Worm (Caenorhabditis elegans) whole organism, young adult: ENCODE measurements around the gene sru-40.

Source experiments
- B0019.2 ChIP-seq: fragments of 200-800 bp; sonication (Bioruptor generic); conservative IDR thresholded peaks from 2 replicates; pipeline ENCODE4 v1.3.6; 2022; ENCODE audit warnings: missing genetic modification reagents, missing genetic modification characterization, missing compliant biosample characterization
- C17E4.6 ChIP-seq: fragments of 200-800 bp; sonication (Bioruptor generic); IDR thresholded peaks from 2 replicates; pipeline ENCODE4 v1.3.6; 2022; ENCODE audit warnings: missing genetic modification reagents, missing genetic modification characterization, missing compliant biosample characterization
- F10E7.11 ChIP-seq: sonication (generic microtip); optimal IDR thresholded peaks from 2 replicates; lab custom pipeline; 2017; ENCODE audit warnings: mild to moderate bottlenecking, missing genetic modification characterization, moderate library complexity, missing compliant biosample characterization
- F22D6.2 ChIP-seq: sonication (generic microtip); optimal IDR thresholded peaks from 2 replicates; lab custom pipeline; 2016; ENCODE audit warnings: mild to moderate bottlenecking, missing genetic modification characterization, missing compliant biosample characterization
- F33H1.4 ChIP-seq: fragments of 200-800 bp; sonication (Bioruptor generic); IDR thresholded peaks from 2 replicates; pipeline ENCODE4 v1.3.6; 2022; ENCODE audit warnings: missing genetic modification reagents, missing genetic modification characterization, missing compliant biosample characterization
- F52B5.7 ChIP-seq: sonication (generic microtip); optimal IDR thresholded peaks from 2 replicates; lab custom pipeline; 2016; ENCODE audit warnings: mild to moderate bottlenecking, missing genetic modification characterization, missing compliant biosample characterization
- F57A8.1 ChIP-seq: fragments of 200-800 bp; sonication (Bioruptor generic); optimal IDR thresholded peaks from 2 replicates; lab custom pipeline; 2018; ENCODE audit warnings: mild to moderate bottlenecking, missing genetic modification characterization, moderate library complexity, missing compliant biosample characterization
- K11D2.4 ChIP-seq: fragments of 200-800 bp; sonication (Bioruptor generic); IDR thresholded peaks from 2 replicates; pipeline ENCODE4 v1.3.6; 2022; ENCODE audit warnings: missing genetic modification reagents, missing genetic modification characterization, missing compliant biosample characterization
- T26A5.8 ChIP-seq: sonication (generic microtip); optimal IDR thresholded peaks from 2 replicates; lab custom pipeline; 2016; ENCODE audit warnings: missing genetic modification characterization, missing compliant biosample characterization
- athp-1 ChIP-seq: sonication (generic microtip); optimal IDR thresholded peaks from 2 replicates; lab custom pipeline; 2017; ENCODE audit warnings: mild to moderate bottlenecking, missing genetic modification characterization, missing compliant biosample characterization
- attf-6 ChIP-seq: fragments of 200-800 bp; sonication (Bioruptor generic); IDR thresholded peaks from 2 replicates; pipeline ENCODE4 v1.3.6; 2022; ENCODE audit warnings: missing genetic modification reagents, missing genetic modification characterization, missing compliant biosample characterization
- ccch-3 ChIP-seq: fragments of 200-800 bp; sonication (Bioruptor generic); optimal IDR thresholded peaks from 2 replicates; lab custom pipeline; 2018; ENCODE audit warnings: mild to moderate bottlenecking, missing genetic modification characterization, missing compliant biosample characterization
- ceh-100 ChIP-seq: fragments of 200-800 bp; sonication (Bioruptor generic); IDR thresholded peaks from 2 replicates; pipeline ENCODE4 v1.3.6; 2022; ENCODE audit warnings: missing genetic modification reagents, missing genetic modification characterization, missing compliant biosample characterization
- dpff-1 ChIP-seq: sonication (generic microtip); optimal IDR thresholded peaks from 2 replicates; lab custom pipeline; 2017; ENCODE audit warnings: mild to moderate bottlenecking, missing genetic modification characterization, missing compliant biosample characterization
- egl-44 ChIP-seq: fragments of 200-800 bp; sonication (Bioruptor generic); IDR thresholded peaks from 2 replicates; pipeline ENCODE4 v1.3.6; 2022; ENCODE audit warnings: missing genetic modification reagents, missing genetic modification characterization, missing compliant biosample characterization
- fkh-3 ChIP-seq: sonication (generic microtip); optimal IDR thresholded peaks from 2 replicates; lab custom pipeline; 2016; ENCODE audit warnings: mild to moderate bottlenecking, missing genetic modification characterization, missing compliant biosample characterization
- him-1 ChIP-seq: sonication (generic microtip); optimal IDR thresholded peaks from 2 replicates; lab custom pipeline; 2016; ENCODE audit warnings: missing genotype, missing genetic modification reagents, missing genetic modification characterization, missing compliant biosample characterization
- hlh-26 ChIP-seq: fragments of 200-800 bp; sonication (Bioruptor generic); conservative IDR thresholded peaks from 2 replicates; pipeline ENCODE4 v1.3.6; 2022; ENCODE audit warnings: missing genetic modification reagents, missing genetic modification characterization, missing compliant biosample characterization
- let-526 ChIP-seq: fragments of 200-800 bp; sonication (Bioruptor generic); IDR thresholded peaks from 2 replicates; pipeline ENCODE4 v1.3.6; 2022; ENCODE audit warnings: missing genetic modification reagents, missing genetic modification characterization, missing compliant biosample characterization
- let-607 ChIP-seq, 2 experiments: fragments of 200-800 bp in 1 of 2; sonication (Bioruptor generic) in 1 of 2; sonication (generic microtip) in 1 of 2; optimal IDR thresholded peaks; 2 replicates each; lab custom pipeline; 2016 to 2018; ENCODE audit warnings: mild to moderate bottlenecking in 2 of 2, missing compliant biosample characterization in 2 of 2, missing genetic modification characterization in 2 of 2, moderate library complexity in 2 of 2, missing genotype in 1 of 2
- lin-26 ChIP-seq: fragments of 200-800 bp; sonication (Bioruptor generic); IDR thresholded peaks from 2 replicates; pipeline ENCODE4 v1.3.6; 2022; ENCODE audit warnings: missing genetic modification reagents, missing genetic modification characterization, missing compliant biosample characterization
- lsl-1 ChIP-seq: fragments of 200-800 bp; sonication (Bioruptor generic); optimal IDR thresholded peaks from 2 replicates; lab custom pipeline; 2018; ENCODE audit warnings: mild to moderate bottlenecking, missing genetic modification characterization, moderate library complexity, missing compliant biosample characterization
- madf-10 ChIP-seq: sonication (generic microtip); optimal IDR thresholded peaks from 2 replicates; lab custom pipeline; 2016; ENCODE audit warnings: mild to moderate bottlenecking, missing genetic modification characterization, missing compliant biosample characterization
- madf-3 ChIP-seq: fragments of 200-800 bp; sonication (Bioruptor generic); IDR thresholded peaks from 2 replicates; pipeline ENCODE4 v1.3.6; 2022; ENCODE audit warnings: missing genetic modification reagents, missing genetic modification characterization, missing compliant biosample characterization
- mel-28 ChIP-seq: sonication (generic microtip); optimal IDR thresholded peaks from 2 replicates; lab custom pipeline; 2016; ENCODE audit warnings: borderline replicate concordance, mild to moderate bottlenecking, missing genetic modification characterization, missing compliant biosample characterization
- nfya-1 ChIP-seq: sonication (generic microtip); optimal IDR thresholded peaks from 2 replicates; lab custom pipeline; 2017; ENCODE audit warnings: antibody characterized with exemption, missing compliant biosample characterization, missing genetic modification characterization, borderline replicate concordance; ENCODE audit not compliant: insufficient read depth
- rcor-1 ChIP-seq: fragments of 200-800 bp; sonication (Bioruptor generic); IDR thresholded peaks from 2 replicates; pipeline ENCODE4 v1.3.6; 2022; ENCODE audit warnings: missing genetic modification reagents, missing genetic modification characterization, missing compliant biosample characterization
- rec-8 ChIP-seq, 2 experiments: sonication (generic microtip); optimal IDR thresholded peaks; 2 replicates each; lab custom pipeline; 2016; ENCODE audit warnings: mild to moderate bottlenecking in 2 of 2, missing genetic modification characterization in 2 of 2, missing genetic modification reagents in 2 of 2, missing genotype in 2 of 2, missing biosample characterization in 1 of 2, missing compliant biosample characterization in 1 of 2, moderate library complexity in 1 of 2
- snpc-4 ChIP-seq, 5 experiments: fragments of 150-350 bp in 1 of 5; sonication (generic microtip) in 4 of 5; optimal IDR thresholded peaks; 2 replicates each; lab custom pipeline; 2014 to 2018; ENCODE audit warnings: missing genetic modification characterization in 5 of 5, missing biosample characterization in 3 of 5, antibody characterized with exemption in 2 of 5, mild to moderate bottlenecking in 2 of 5, missing compliant biosample characterization in 2 of 5, missing genotype in 2 of 5, moderate library complexity in 2 of 5, missing genetic modification reagents in 1 of 5
- tbp1 ChIP-seq: fragments of 200-800 bp; sonication (Bioruptor generic); optimal IDR thresholded peaks from 2 replicates; lab custom pipeline; 2018; ENCODE audit warnings: mild to moderate bottlenecking, missing genetic modification characterization, missing compliant biosample characterization
- tlf-1 ChIP-seq: fragments of 200-800 bp; sonication (Bioruptor generic); optimal IDR thresholded peaks from 2 replicates; lab custom pipeline; 2018; ENCODE audit warnings: mild to moderate bottlenecking, missing genetic modification characterization, missing compliant biosample characterization
- ztf-25 ChIP-seq: fragments of 200-800 bp; sonication (Bioruptor generic); IDR thresholded peaks from 2 replicates; pipeline ENCODE4 v1.3.6; 2022; ENCODE audit warnings: missing genetic modification reagents, missing genetic modification characterization, missing compliant biosample characterization
- ztf-28 ChIP-seq: fragments of 200-800 bp; sonication (Bioruptor generic); IDR thresholded peaks from 2 replicates; pipeline ENCODE4 v1.3.6; 2022; ENCODE audit warnings: missing genetic modification reagents, missing genetic modification characterization, missing compliant biosample characterization
- ztf-3 ChIP-seq: fragments of 200-800 bp; sonication (Bioruptor generic); optimal IDR thresholded peaks from 2 replicates; lab custom pipeline; 2018; ENCODE audit warnings: mild to moderate bottlenecking, missing genetic modification characterization, missing compliant biosample characterization

The sru-40 gene

ce11 chrV:9833900-9834299 lies at the start of gene sru-40:
Gene sru-40, minus strand, starts transcription at chrV:9834000.
- no peak for TF ChIP-seq B0019.2 (GFP tag; lab: Robert Waterston, UW)
- TF ChIP-seq let-526 (GFP tag; lab: Robert Waterston, UW), result no peak
- no peak for TF ChIP-seq F22D6.2
- no peak for TF ChIP-seq fkh-3 (tag; lab: Kevin White, UChicago)
- no peak for TF ChIP-seq let-607 (tag; optimal IDR thresholded peaks at IDR 0.05; lab: Kevin White, UChicago)
- no peak for TF ChIP-seq dpff-1 (tag; lab: Kevin White, UChicago)
- TF ChIP-seq madf-10 (tag; lab: Kevin White, UChicago), result no peak
- no peak for TF ChIP-seq madf-3 (GFP tag; lab: Robert Waterston, UW)
- TF ChIP-seq mel-28 (tag; lab: Kevin White, UChicago), result no peak
- no peak for TF ChIP-seq ztf-28 (GFP tag; lab: Robert Waterston, UW)
- no peak for TF ChIP-seq tlf-1
- no peak for TF ChIP-seq him-1 (tag; lab: Kevin White, UChicago)
- TF ChIP-seq athp-1 (tag; lab: Kevin White, UChicago), result no peak
- TF ChIP-seq rcor-1 (GFP tag; lab: Robert Waterston, UW), result no peak
- TF ChIP-seq lsl-1, result no peak
- no peak for TF ChIP-seq ccch-3 (GFP tag; lab: Kevin White, UChicago)
- no peak for TF ChIP-seq C17E4.6
- no peak for TF ChIP-seq snpc-4 (GFP tag; optimal IDR thresholded peaks at IDR 0.05; lab: Kevin White, UChicago)
- TF ChIP-seq snpc-4 (tag; optimal IDR thresholded peaks at IDR 0.05; lab: Kevin White, UChicago), result no peak
- TF ChIP-seq egl-44 (GFP tag; lab: Robert Waterston, UW), result no peak

DNA sequence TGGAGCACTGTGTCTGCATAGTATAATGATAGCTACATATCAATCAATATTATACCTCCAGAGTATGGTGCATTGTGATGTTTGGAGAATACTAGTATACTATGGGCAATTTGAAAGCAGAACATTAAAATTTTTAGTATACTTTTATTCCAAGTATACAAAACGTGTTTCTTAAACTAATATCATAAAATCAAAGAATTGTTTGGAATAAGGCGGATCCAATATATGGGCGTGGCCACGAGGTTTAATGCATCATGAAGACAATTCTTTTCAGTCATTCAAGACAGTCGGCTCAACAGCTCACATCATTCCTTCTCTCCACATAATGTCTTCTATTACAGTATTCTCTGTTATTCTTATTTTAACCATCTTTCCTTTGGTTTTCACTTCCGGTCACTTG lies 46.1 kb upstream of the sru-40 start, which contains the start of gene sdz-31:
Gene sdz-31, plus strand, starts transcription at position 301 of the 400 bp plus-strand sequence.
- TF ChIP-seq T26A5.8 (tag; lab: Kevin White, UChicago) (no peak), fkh-3 (tag; lab: Kevin White, UChicago) (no peak), F10E7.11 (no peak), nfya-1 (tag; lab: Kevin White, UChicago) (no peak), F57A8.1 (GFP tag; lab: Kevin White, UChicago) (no peak), K11D2.4 (GFP tag; lab: Robert Waterston, UW) (no peak), attf-6 (no peak), F22D6.2 (no peak), tbp1 (GFP tag; lab: Kevin White, UChicago) (no peak), F52B5.7 (no peak)
- TF ChIP-seq, all 124 proteins: peak for 0

- TF ChIP-seq hlh-26 (GFP tag; lab: Robert Waterston, UW), result no peak
- TF ChIP-seq ztf-3 (GFP tag; lab: Kevin White, UChicago), result no peak
- TF ChIP-seq lin-26, result no peak
- no peak for TF ChIP-seq F33H1.4 (GFP tag; lab: Robert Waterston, UW)
- TF ChIP-seq let-607 (tag; optimal IDR thresholded peaks at IDR 0.05; lab: Kevin White, UChicago), result no peak
- no peak for TF ChIP-seq rec-8 (tag; optimal IDR thresholded peaks at IDR 0.05; lab: Kevin White, UChicago)
- TF ChIP-seq tlf-1, result no peak
- TF ChIP-seq ztf-25, result no peak
- TF ChIP-seq ceh-100 (GFP tag; lab: Robert Waterston, UW), result no peak
- no peak for TF ChIP-seq F52B5.7
Observed at ce11 chrV:9879404-9879803, 45.6 kb upstream of the sru-40 start, which contains the start of gene srab-26. Gene srab-26, minus strand, starts transcription at chrV:9879504.
